Worm (Caenorhabditis elegans) whole organism, late embryonic: Measurements from ENCODE around the gene frh-1.

Source experiments
- Y22D7AL.16 ChIP-seq: sonication (generic microtip); optimal IDR thresholded peaks from 2 replicates; lab custom pipeline; 2016; ENCODE audit warnings: missing genetic modification characterization, missing compliant biosample characterization
- ama-1 ChIP-seq: fragments of 150-350 bp; optimal IDR thresholded peaks from 2 replicates; lab custom pipeline; 2014
- ceh-18 ChIP-seq: sonication (generic microtip); optimal IDR thresholded peaks from 2 replicates; lab custom pipeline; 2016; ENCODE audit warnings: missing genetic modification characterization, missing compliant biosample characterization
- ceh-22 ChIP-seq: sonication (generic microtip); optimal IDR thresholded peaks from 2 replicates; lab custom pipeline; 2017; ENCODE audit warnings: missing biosample characterization, missing genetic modification characterization
- dve-1 ChIP-seq: sonication (generic microtip); optimal IDR thresholded peaks from 2 replicates; lab custom pipeline; 2017; ENCODE audit warnings: antibody characterized with exemption, mild to moderate bottlenecking, missing genetic modification characterization, missing compliant biosample characterization
- ets-4 ChIP-seq: sonication (generic microtip); optimal IDR thresholded peaks from 2 replicates; lab custom pipeline; 2016; ENCODE audit warnings: missing genetic modification characterization, missing compliant biosample characterization
- fkh-10 ChIP-seq: fragments of 150-350 bp; optimal IDR thresholded peaks from 2 replicates; lab custom pipeline; 2014; ENCODE audit warnings: missing biosample characterization, missing genetic modification reagents, missing genetic modification characterization
- lin-11 ChIP-seq: fragments of 200-800 bp; sonication (Bioruptor generic); optimal IDR thresholded peaks from 2 replicates; lab custom pipeline; 2018; ENCODE audit warnings: mild to moderate bottlenecking, missing genetic modification characterization, missing compliant biosample characterization
- pag-3 ChIP-seq: sonication (generic microtip); optimal IDR thresholded peaks from 2 replicates; lab custom pipeline; 2016; ENCODE audit warnings: missing compliant biosample characterization, missing genetic modification characterization, borderline replicate concordance
- pha-4 ChIP-seq: fragments of 150-350 bp; optimal IDR thresholded peaks from 2 replicates; lab custom pipeline; 2018; ENCODE audit warnings: missing biosample characterization, missing genetic modification reagents, missing genetic modification characterization
- pqm-1 ChIP-seq: sonication (generic microtip); optimal IDR thresholded peaks from 2 replicates; lab custom pipeline; 2016; ENCODE audit warnings: missing genetic modification characterization, missing compliant biosample characterization
- rnt-1 ChIP-seq: sonication (generic microtip); optimal IDR thresholded peaks from 2 replicates; lab custom pipeline; 2016; ENCODE audit warnings: missing genetic modification characterization, missing compliant biosample characterization
- unc-86 ChIP-seq: sonication (generic microtip); optimal IDR thresholded peaks from 2 replicates; lab custom pipeline; 2016; ENCODE audit warnings: missing genetic modification characterization, missing compliant biosample characterization

DNA sequence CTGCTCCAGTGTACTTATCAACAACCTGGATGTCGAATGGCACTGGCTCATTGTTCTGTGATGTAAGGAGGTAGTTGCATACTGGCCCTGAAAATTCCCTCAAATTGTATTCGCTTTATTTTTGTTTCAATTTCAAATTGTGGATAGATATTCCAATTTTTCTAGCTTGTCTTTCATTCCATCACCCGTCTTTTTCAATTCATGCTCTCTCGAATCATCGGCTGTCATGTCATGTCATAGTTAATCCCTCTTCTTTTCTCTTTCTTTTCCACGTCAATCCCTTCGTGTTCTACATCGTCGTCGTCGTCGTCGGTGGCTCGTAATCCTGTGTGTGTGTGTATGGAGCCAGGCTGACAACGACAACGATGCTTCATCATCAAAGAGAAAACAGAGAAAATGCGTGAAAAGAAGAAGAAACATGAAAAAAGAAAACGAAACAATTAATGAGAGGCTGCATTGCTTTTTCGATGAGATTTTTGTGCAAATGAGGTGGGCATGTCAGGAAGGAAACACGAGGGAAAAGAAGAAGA lies 38.5 kb downstream of the frh-1 start:
- TF ChIP-seq ceh-18 (tag; lab: Kevin White, UChicago) (no peak), ama-1 (lab: Kevin White, UChicago) (no peak), lin-11 (tag; lab: Kevin White, UChicago) (no peak), unc-86 (tag; lab: Kevin White, UChicago) (no peak), ceh-22 (tag; lab: Kevin White, UChicago) (no peak), pha-4 (no peak), pqm-1 (tag; lab: Kevin White, UChicago) (no peak), rnt-1 (tag; lab: Kevin White, UChicago) (no peak), ets-4 (tag; lab: Kevin White, UChicago) (no peak), pag-3 (tag; lab: Kevin White, UChicago) (no peak), fkh-10 (GFP tag; lab: Kevin White, UChicago) (no peak), dve-1 (tag; lab: Kevin White, UChicago) (no peak), Y22D7AL.16 (tag; lab: Kevin White, UChicago) (no peak)
